5 fruit fly cellular contexts compared by ENCODE assay signal in the genomic region with DNA sequence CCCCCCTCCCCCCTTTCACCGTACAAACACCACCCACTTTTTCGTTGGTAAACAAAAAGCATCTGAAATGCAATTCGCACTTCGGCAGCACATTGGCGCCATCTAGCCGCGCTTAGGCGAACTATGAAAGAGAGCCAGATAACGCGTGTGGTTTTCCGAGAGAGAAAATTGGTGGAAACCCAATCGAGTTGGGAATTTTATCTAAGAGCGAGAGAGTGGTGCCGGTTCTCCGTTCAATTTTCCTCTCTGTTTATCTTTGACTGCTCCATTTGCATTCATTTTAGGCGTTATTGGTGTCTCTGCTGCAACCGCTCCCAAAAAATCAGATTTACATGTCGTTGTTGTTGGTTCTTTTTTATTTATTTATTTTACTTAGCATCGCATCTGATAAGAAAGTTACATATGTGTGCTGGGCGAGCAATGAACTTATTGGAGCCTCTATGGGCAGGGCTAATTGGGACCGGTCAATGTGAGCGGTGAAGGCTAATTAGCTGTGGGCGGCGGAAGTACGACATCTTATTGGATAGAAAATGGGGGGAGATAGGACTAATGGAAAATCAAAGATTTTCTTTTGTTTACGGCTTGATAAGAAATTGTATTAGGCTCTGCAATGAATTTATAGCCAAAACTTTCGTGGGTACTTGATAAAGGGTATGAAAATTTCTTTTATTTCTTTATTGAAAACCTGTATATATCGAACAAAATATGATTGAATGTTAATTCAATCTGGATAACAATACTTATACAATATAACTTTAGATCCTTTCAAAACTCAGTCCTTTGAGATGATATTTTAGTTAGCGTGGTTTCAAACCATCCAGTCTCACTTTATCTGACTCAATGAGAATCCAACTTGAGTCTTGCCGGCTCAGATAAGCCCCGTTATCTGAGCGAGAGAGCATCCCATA.
TF ChIP-seq lines count a peak whose summit lies in the region.

No protein-coding gene starts in this region.

- TF ChIP-seq CTCF in S2 (optimal IDR thresholded peaks at IDR 0.05; lab: Kevin White, UChicago), result peak; percentile 91 to 96
- peak; percentile 94 for TF ChIP-seq CTCF in whole organism, embryonic (GFP tag; optimal IDR thresholded peaks at IDR 0.05; lab: Kevin White, UChicago)

TF ChIP-seq in whole organism, adult, 20 proteins besides CTCF, POLR2A, EP300 and RAD21:
- TF ChIP-seq kay (GFP tag; lab: Kevin White, UChicago; ENCODE audit: borderline replicate concordance) (no peak), CG11617 (GFP tag; optimal IDR thresholded peaks at IDR 0.05; lab: Kevin White, UChicago) (no peak), CG12768 (GFP tag; optimal IDR thresholded peaks at IDR 0.05; lab: Kevin White, UChicago) (peak; percentile 58), CG7045 (GFP tag; optimal IDR thresholded peaks at IDR 0.05; lab: Kevin White, UChicago) (peak; percentile 32), ovo (GFP tag; optimal IDR thresholded peaks at IDR 0.05; lab: Kevin White, UChicago) (no peak), CG7101 (tag; optimal IDR thresholded peaks at IDR 0.05; lab: Kevin White, UChicago) (no peak), tj (GFP tag; optimal IDR thresholded peaks at IDR 0.05; lab: Kevin White, UChicago) (peak; percentile 50), Hr96 (GFP tag; optimal IDR thresholded peaks at IDR 0.05; lab: Kevin White, UChicago) (no peak), Crg-1 (GFP tag; optimal IDR thresholded peaks at IDR 0.05; lab: Kevin White, UChicago) (no peak), cnc (optimal IDR thresholded peaks at IDR 0.05; lab: Kevin White, UChicago) (no peak), cic (GFP tag; optimal IDR thresholded peaks at IDR 0.05; lab: Kevin White, UChicago) (no peak)
TF ChIP-seq in whole organism, adult: peak in this region for 3.

TF ChIP-seq in whole organism, embryonic, 481 proteins besides CTCF, POLR2A, EP300 and RAD21 (continues in another document):
- TF ChIP-seq pfk (GFP tag; optimal IDR thresholded peaks at IDR 0.05; lab: Kevin White, UChicago), result no peak
- no peak for TF ChIP-seq CG12104 (GFP tag; optimal IDR thresholded peaks at IDR 0.05; lab: Kevin White, UChicago)
- TF ChIP-seq CG2678 (tag; optimal IDR thresholded peaks at IDR 0.05; lab: Kevin White, UChicago), result no peak
- TF ChIP-seq Hmr (GFP tag; optimal IDR thresholded peaks at IDR 0.05; lab: Kevin White, UChicago), result no peak
- no peak for TF ChIP-seq CG14965 (GFP tag; optimal IDR thresholded peaks at IDR 0.05; lab: Kevin White, UChicago; ENCODE audit: borderline replicate concordance)
- TF ChIP-seq CG30431 (GFP tag; optimal IDR thresholded peaks at IDR 0.05; lab: Kevin White, UChicago), result no peak
- TF ChIP-seq TFAM (GFP tag; optimal IDR thresholded peaks at IDR 0.05; lab: Kevin White, UChicago), result no peak
- TF ChIP-seq crp (GFP tag; optimal IDR thresholded peaks at IDR 0.05; lab: Kevin White, UChicago), result no peak
- TF ChIP-seq hkb (optimal IDR thresholded peaks at IDR 0.05; lab: Kevin White, UChicago), result no peak
- 0 out of 2 replicates have a peak, but pooled peaks have one; percentile 18 for TF ChIP-seq hkb (GFP tag; IDR thresholded peaks at IDR 0.05; lab: Robert Waterston, UW)
- TF ChIP-seq CG6272 (GFP tag; IDR thresholded peaks at IDR 0.05; lab: Robert Waterston, UW), result no peak
- peak; percentile 78 to 93 for TF ChIP-seq Trl (optimal IDR thresholded peaks at IDR 0.05; lab: Kevin White, UChicago)
- no peak for TF ChIP-seq Trl (GFP tag; optimal IDR thresholded peaks at IDR 0.05; lab: Kevin White, UChicago)
- 0 out of 2 replicates have a peak, but pooled peaks have one; percentile 25 for TF ChIP-seq stc (GFP tag; IDR thresholded peaks at IDR 0.05; lab: Robert Waterston, UW)
- TF ChIP-seq sqz (GFP tag; optimal IDR thresholded peaks at IDR 0.05; lab: Kevin White, UChicago), result no peak
- TF ChIP-seq CG16813 (GFP tag; IDR thresholded peaks at IDR 0.05; lab: Robert Waterston, UW; ENCODE audit: partially characterized antibody), result no peak
- TF ChIP-seq CG10274 (GFP tag; optimal IDR thresholded peaks at IDR 0.05; lab: Kevin White, UChicago), result no peak
- TF ChIP-seq inv (GFP tag; IDR thresholded peaks at IDR 0.05; lab: Robert Waterston, UW; ENCODE audit: partially characterized antibody), result no peak
- no peak for TF ChIP-seq bcd (GFP tag; optimal IDR thresholded peaks at IDR 0.05; lab: Kevin White, UChicago)
- peak; percentile 81 for TF ChIP-seq Deaf1 (tag; optimal IDR thresholded peaks at IDR 0.05; lab: Kevin White, UChicago)
- TF ChIP-seq Scr (GFP tag; IDR thresholded peaks at IDR 0.05; lab: Robert Waterston, UW; ENCODE audit: partially characterized antibody), result 0 out of 2 replicates have a peak, but pooled peaks have one; percentile 6
- TF ChIP-seq CG10979 (tag; optimal IDR thresholded peaks at IDR 0.05; lab: Kevin White, UChicago), result no peak

TF ChIP-seq in whole organism, prepupa, 60 proteins besides CTCF, POLR2A, EP300 and RAD21:
- TF ChIP-seq CG8119 (GFP tag; IDR thresholded peaks at IDR 0.05; lab: Robert Waterston, UW) (0 out of 3 replicates have a peak, but pooled peaks have one; percentile 20), svp (GFP tag; lab: Kevin White, UChicago) (no peak), CG6276 (GFP tag; optimal IDR thresholded peaks at IDR 0.05; lab: Kevin White, UChicago) (peak; percentile 22), fkh (GFP tag; optimal IDR thresholded peaks at IDR 0.05; lab: Kevin White, UChicago) (peak; percentile 62), CG31627 (GFP tag; optimal IDR thresholded peaks at IDR 0.05; lab: Kevin White, UChicago) (no peak), CG6163 (GFP tag; IDR thresholded peaks at IDR 0.05; lab: Robert Waterston, UW) (peak; percentile 35; the same call in 1 of the 3 replicates), eg (GFP tag; IDR thresholded peaks at IDR 0.05; lab: Robert Waterston, UW) (peak; percentile 62; the same call in 2 of the 3 replicates)

TF ChIP-seq in whole organism, pupa, 21 proteins besides CTCF, POLR2A, EP300 and RAD21:
- TF ChIP-seq CG34367 (tag; optimal IDR thresholded peaks at IDR 0.05; lab: Kevin White, UChicago), result no peak
- TF ChIP-seq CG32121 (GFP tag; IDR thresholded peaks at IDR 0.05; lab: Robert Waterston, UW), result peak; percentile 47; the same call in 1 of the 2 replicates
- TF ChIP-seq fd96Ca (GFP tag; IDR thresholded peaks at IDR 0.05; lab: Robert Waterston, UW), result peak; percentile 41; the same call in 1 of the 3 replicates
- TF ChIP-seq Snoo (tag; optimal IDR thresholded peaks at IDR 0.05; lab: Kevin White, UChicago), result no peak
- TF ChIP-seq Pif1B (GFP tag; optimal IDR thresholded peaks at IDR 0.05; lab: Kevin White, UChicago), result no peak
- TF ChIP-seq CG9948 (tag; optimal IDR thresholded peaks at IDR 0.05; lab: Kevin White, UChicago), result no peak
- no peak for TF ChIP-seq CG8159 (tag; optimal IDR thresholded peaks at IDR 0.05; lab: Kevin White, UChicago)
- TF ChIP-seq CG13204 (GFP tag; optimal IDR thresholded peaks at IDR 0.05; lab: Kevin White, UChicago), result no peak
- no peak for TF ChIP-seq CG14655 (GFP tag; optimal IDR thresholded peaks at IDR 0.05; lab: Kevin White, UChicago)
- TF ChIP-seq gl (tag; optimal IDR thresholded peaks at IDR 0.05; lab: Kevin White, UChicago), result no peak
- TF ChIP-seq CG15710 (tag; optimal IDR thresholded peaks at IDR 0.05; lab: Kevin White, UChicago), result no peak
- peak; percentile 9; the same call in 1 of the 2 replicates for TF ChIP-seq CG12605 (GFP tag; IDR thresholded peaks at IDR 0.05; lab: Robert Waterston, UW)
- no peak for TF ChIP-seq CG17806 (tag; optimal IDR thresholded peaks at IDR 0.05; lab: Kevin White, UChicago)
- TF ChIP-seq D1 (tag; optimal IDR thresholded peaks at IDR 0.05; lab: Kevin White, UChicago), result no peak
- TF ChIP-seq CG8301 (tag; optimal IDR thresholded peaks at IDR 0.05; lab: Kevin White, UChicago), result no peak
- TF ChIP-seq CG4496 (GFP tag; IDR thresholded peaks at IDR 0.05; lab: Robert Waterston, UW), result peak; percentile 36; the same call in 1 of the 3 replicates
- TF ChIP-seq Ets98B (GFP tag; IDR thresholded peaks at IDR 0.05; lab: Robert Waterston, UW), result peak; percentile 52
- TF ChIP-seq EcR (GFP tag; optimal IDR thresholded peaks at IDR 0.05; lab: Kevin White, UChicago), result no peak
- no peak for TF ChIP-seq CG10348 (GFP tag; IDR thresholded peaks at IDR 0.05; lab: Robert Waterston, UW)
- no peak for TF ChIP-seq Pif1A (GFP tag; optimal IDR thresholded peaks at IDR 0.05; lab: Kevin White, UChicago)
- TF ChIP-seq rn (GFP tag; IDR thresholded peaks at IDR 0.05; lab: Robert Waterston, UW), result no peak
